Worm (Caenorhabditis elegans): ENCODE measurements around the gene F49C5.12.
"Not testable (repeated sequence)": the region's sequence is repeated elsewhere in the genome, so short reads cannot be mapped to it uniquely, and the experiment has no call there.

F49C5.12 gene

DNA sequence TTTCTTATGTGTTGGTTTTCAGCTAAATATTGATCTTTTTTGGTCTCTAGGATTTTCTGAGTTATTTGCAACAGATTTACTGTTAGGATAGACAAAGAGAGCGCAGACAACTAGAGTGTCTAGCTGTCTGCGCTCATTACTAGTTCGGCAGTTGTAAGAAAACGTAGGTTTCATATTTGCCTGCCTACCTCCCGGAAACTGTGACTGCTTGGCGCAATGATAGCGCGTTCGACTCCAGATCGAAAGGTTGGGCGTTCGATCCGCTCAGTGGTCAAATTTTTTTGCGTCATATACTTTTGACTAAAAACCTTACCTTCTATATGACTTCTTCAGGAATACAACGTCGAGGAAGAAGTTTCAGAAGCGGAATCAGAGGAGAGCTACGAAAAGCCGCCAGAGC, 20.7 kb downstream of the F49C5.12 start:
- TF ChIP-seq egl-43 (GFP tag; IDR thresholded peaks at IDR 0.05) (peak; percentile 42; the same call in 1 of the 2 replicates), madf-5 (GFP tag; IDR thresholded peaks at IDR 0.05) (no peak), unc-62 (GFP tag; optimal IDR thresholded peaks at IDR 0.05 in 1 of 2) (peak in 1 of 2 experiments; percentile 89), unc-62 (tag; optimal IDR thresholded peaks at IDR 0.05) (no peak)

DNA sequence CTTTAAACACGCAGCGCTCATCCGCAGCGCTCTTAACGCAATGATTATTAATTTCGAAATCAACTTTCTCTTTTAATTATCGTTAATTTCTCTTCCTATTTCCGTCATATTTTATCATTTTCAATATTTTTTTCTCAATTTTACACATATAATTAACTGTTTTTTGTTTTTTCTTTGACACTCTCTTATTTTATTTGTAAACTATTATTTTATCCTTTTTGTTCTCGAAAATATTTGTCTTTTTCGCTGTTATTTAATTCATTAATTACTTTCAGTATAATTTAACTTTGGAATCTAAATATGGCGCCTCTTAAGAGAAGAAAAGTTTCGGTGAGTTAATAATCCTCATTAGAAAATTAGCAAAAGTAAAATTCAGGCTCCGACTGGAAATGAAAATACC, 23.9 kb downstream of the F49C5.12 start, which contains the start of gene F49C5.3:
TSS of gene F49C5.3 (plus strand) at position 301 of the 400 bp plus-strand sequence.
- TF ChIP-seq dmd-6 (GFP tag; IDR thresholded peaks at IDR 0.05); nhr-28 (tag; optimal IDR thresholded peaks at IDR 0.05); zip-11 (GFP tag; IDR thresholded peaks at IDR 0.05): not testable (repeated sequence)

DNA sequence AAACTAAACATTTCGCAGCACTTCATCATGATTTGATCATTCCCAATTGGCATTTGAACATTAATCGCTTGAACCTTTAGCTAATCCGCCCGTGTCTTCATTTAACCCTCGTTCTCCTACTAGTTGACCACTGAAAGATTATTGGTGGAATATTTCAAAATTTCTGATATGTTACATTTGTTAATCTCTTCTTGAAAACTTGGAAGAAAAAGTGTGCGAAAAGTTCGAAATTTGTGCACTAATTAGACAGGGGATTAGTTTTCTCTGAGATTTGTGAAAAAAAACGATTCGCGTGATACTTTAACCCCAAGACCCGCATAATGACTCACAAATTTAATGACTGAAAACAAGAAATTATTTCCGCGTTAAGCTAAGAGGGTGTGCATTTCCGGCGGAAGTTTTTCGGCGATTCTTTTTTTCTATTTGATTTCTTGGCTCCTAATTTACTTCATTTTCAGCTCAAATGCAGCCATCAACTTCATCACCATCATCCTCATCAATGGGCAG, 24.8 kb downstream of the F49C5.12 start, which contains the start of gene nimk-1:
TSS of gene nimk-1 (plus strand) at position 457 of the 507 bp plus-strand sequence.
- TF ChIP-seq mxl-2 (GFP tag; conservative IDR thresholded peaks at IDR 0.05) = no peak
- no peak for TF ChIP-seq nhr-48 (tag; optimal IDR thresholded peaks at IDR 0.05)
- no peak for TF ChIP-seq ceh-82 (tag; optimal IDR thresholded peaks at IDR 0.05)

- TF ChIP-seq daf-16 (GFP tag; optimal IDR thresholded peaks at IDR 0.05) = no peak
- no peak for TF ChIP-seq daf-16 (tag; optimal IDR thresholded peaks at IDR 0.05)
- no peak for TF ChIP-seq duxl-1 (tag; optimal IDR thresholded peaks at IDR 0.05; ENCODE audit: poor library complexity)
- no peak for TF ChIP-seq pha-4 (GFP tag; IDR thresholded peaks at IDR 0.05)
- no peak for TF ChIP-seq pha-4 (tag; optimal IDR thresholded peaks at IDR 0.05)
- no peak for TF ChIP-seq Y105C5A.15 (GFP tag; IDR thresholded peaks at IDR 0.05)
- TF ChIP-seq lin-15B (tag; optimal IDR thresholded peaks at IDR 0.05) = no peak
- TF ChIP-seq madf-9 (GFP tag; conservative IDR thresholded peaks at IDR 0.05) = no peak
- no peak for TF ChIP-seq dpl-1 (GFP tag; optimal IDR thresholded peaks at IDR 0.05)
- no peak for TF ChIP-seq fkh-10 (GFP tag; optimal IDR thresholded peaks at IDR 0.05)
- no peak for TF ChIP-seq unc-62 (GFP tag; optimal IDR thresholded peaks at IDR 0.05 in 1 of 2)
- TF ChIP-seq unc-62 (tag; optimal IDR thresholded peaks at IDR 0.05) = no peak
- TF ChIP-seq rbr-2 (tag; optimal IDR thresholded peaks at IDR 0.05) = no peak
- TF ChIP-seq zfp-3 (GFP tag; conservative IDR thresholded peaks at IDR 0.05) = no peak
- no peak for TF ChIP-seq snpc-1.2 (GFP tag; IDR thresholded peaks at IDR 0.05)
- TF ChIP-seq vab-7 (GFP tag; IDR thresholded peaks at IDR 0.05) = no peak
- TF ChIP-seq ZK337.2 (GFP tag; IDR thresholded peaks at IDR 0.05) = no peak
- TF ChIP-seq ztf-7 (tag; optimal IDR thresholded peaks at IDR 0.05) = no peak
- TF ChIP-seq nhr-11 (tag; optimal IDR thresholded peaks at IDR 0.05) = no peak
- TF ChIP-seq lin-13 (GFP tag; optimal IDR thresholded peaks at IDR 0.05) = no peak
Observed at ce11 chrII:12530958-12531357, 29.2 kb downstream of the F49C5.12 start, which contains the start of gene srx-120. Gene srx-120 (plus strand): TSS chrII:12531258.

ce11 chrII:12527947-12528346, 32.2 kb downstream of the F49C5.12 start, which contains the start of gene srx-119:
Gene srx-119 (plus strand): TSS chrII:12528247.
- no peak for TF ChIP-seq nhr-25 (tag; optimal IDR thresholded peaks at IDR 0.05; ENCODE audit: borderline replicate concordance, insufficient read depth)
- TF ChIP-seq mxl-3 (GFP tag; optimal IDR thresholded peaks at IDR 0.05) = no peak
- no peak for TF ChIP-seq nhr-11 (tag; optimal IDR thresholded peaks at IDR 0.05)
- TF ChIP-seq dve-1 (tag; optimal IDR thresholded peaks at IDR 0.05; ENCODE audit: insufficient read depth) = no peak
- TF ChIP-seq aha-1 (tag) = no peak
- TF ChIP-seq hlh-30 (tag; optimal IDR thresholded peaks at IDR 0.05; ENCODE audit: insufficient read depth) = no peak

All from whole organism, L4 larva.